Worm (Caenorhabditis elegans) whole organism, L1 larva: ENCODE results near the gene F23H12.7.

Experiments
- F16B12.6 ChIP-seq: fragments of 150-350 bp; optimal IDR thresholded peaks from 2 replicates; lab custom pipeline; 2014; ENCODE audit warnings: missing biosample characterization, missing genetic modification characterization
- aha-1 ChIP-seq: fragments of 150-350 bp; optimal IDR thresholded peaks from 2 replicates; lab custom pipeline; 2014; ENCODE audit warnings: missing biosample characterization, missing genetic modification characterization
- alr-1 ChIP-seq: fragments of 200-800 bp; sonication (Bioruptor generic); optimal IDR thresholded peaks from 2 replicates; lab custom pipeline; 2018; ENCODE audit warnings: borderline replicate concordance, mild to moderate bottlenecking, missing genetic modification characterization, missing compliant biosample characterization
- ama-1 ChIP-seq: fragments of 150-350 bp; optimal IDR thresholded peaks from 2 replicates; lab custom pipeline; 2014
- ceh-63 ChIP-seq: fragments of 200-800 bp; sonication (Bioruptor generic); optimal IDR thresholded peaks from 2 replicates; lab custom pipeline; 2018; ENCODE audit warnings: mild to moderate bottlenecking, missing genetic modification characterization, missing compliant biosample characterization
- ceh-8 ChIP-seq: fragments of 200-800 bp; sonication (Bioruptor generic); optimal IDR thresholded peaks from 2 replicates; lab custom pipeline; 2018; ENCODE audit warnings: mild to moderate bottlenecking, missing genetic modification characterization, moderate library complexity, missing compliant biosample characterization
- ces-1 ChIP-seq: fragments of 150-350 bp; optimal IDR thresholded peaks from 2 replicates; lab custom pipeline; 2014; ENCODE audit warnings: missing biosample characterization, missing genetic modification reagents, missing genetic modification characterization
- dpl-1 ChIP-seq, 3 experiments: fragments of 150-350 bp in 2 of 3; sonication (generic microtip) in 1 of 3; optimal IDR thresholded peaks; 2 replicates each; lab custom pipeline; 2014 to 2017; ENCODE audit warnings: missing biosample characterization in 3 of 3, missing genetic modification characterization in 3 of 3, missing genetic modification reagents in 3 of 3
- efl-3 ChIP-seq: fragments of 200-800 bp; sonication (Bioruptor generic); optimal IDR thresholded peaks from 2 replicates; lab custom pipeline; 2018; ENCODE audit warnings: mild to moderate bottlenecking, missing genetic modification characterization, missing compliant biosample characterization
- egl-27 ChIP-seq, 2 experiments: fragments of 150-350 bp in 1 of 2; sonication (generic microtip); optimal IDR thresholded peaks; 3 replicates each; lab custom pipeline; 2017 to 2018; ENCODE audit warnings: missing biosample characterization in 2 of 2, missing genetic modification characterization in 2 of 2, missing genetic modification reagents in 2 of 2
- elt-2 ChIP-seq: sonication (generic microtip); optimal IDR thresholded peaks from 2 replicates; lab custom pipeline; 2016; ENCODE audit warnings: missing genetic modification characterization, mild to moderate bottlenecking, inconsistent platforms, missing compliant biosample characterization, missing genetic modification reagents
- elt-3 ChIP-seq, 6 experiments: fragments of 150-350 bp in 1 of 6; sonication (generic microtip); optimal IDR thresholded peaks; 2 replicates each; lab custom pipeline; 2017 to 2018; ENCODE audit warnings: missing biosample characterization in 6 of 6, missing genetic modification characterization in 6 of 6, inconsistent platforms in 1 of 6
- grh-1 ChIP-seq: fragments of 200-800 bp; sonication (Bioruptor generic); IDR thresholded peaks from 2 replicates; pipeline ENCODE4 v1.3.6; 2022; ENCODE audit warnings: missing genetic modification reagents, missing genetic modification characterization, missing compliant biosample characterization
- hlh-17 ChIP-seq: fragments of 200-800 bp; sonication (Bioruptor generic); optimal IDR thresholded peaks from 2 replicates; lab custom pipeline; 2018; ENCODE audit warnings: missing genetic modification characterization, mild to moderate bottlenecking, missing compliant biosample characterization, moderate library complexity, borderline replicate concordance
- hlh-4 ChIP-seq: sonication (generic microtip); optimal IDR thresholded peaks from 2 replicates; lab custom pipeline; 2016; ENCODE audit warnings: mild to moderate bottlenecking, missing genetic modification characterization, missing compliant biosample characterization
- irx-1 ChIP-seq: sonication (generic microtip); optimal IDR thresholded peaks from 2 replicates; lab custom pipeline; 2016; ENCODE audit warnings: missing genetic modification characterization, missing compliant biosample characterization
- jun-1 ChIP-seq: fragments of 150-350 bp; optimal IDR thresholded peaks from 2 replicates; lab custom pipeline; 2014; ENCODE audit warnings: missing biosample characterization, missing genetic modification reagents, missing genetic modification characterization
- lin-13 ChIP-seq: fragments of 150-350 bp; optimal IDR thresholded peaks from 2 replicates; lab custom pipeline; 2014; ENCODE audit warnings: missing biosample characterization, missing genetic modification reagents, missing genetic modification characterization
- lin-15B ChIP-seq: fragments of 150-350 bp; sonication (generic microtip); optimal IDR thresholded peaks from 3 replicates; lab custom pipeline; 2014; ENCODE audit warnings: missing biosample characterization, missing genetic modification characterization
- lin-35 ChIP-seq, 2 experiments: fragments of 150-350 bp; optimal IDR thresholded peaks; 2 replicates each; lab custom pipeline; 2014; ENCODE audit warnings: missing biosample characterization in 2 of 2, missing genetic modification characterization in 2 of 2, missing genetic modification reagents in 2 of 2
- lin-39 ChIP-seq: fragments of 150-350 bp; optimal IDR thresholded peaks from 2 replicates; lab custom pipeline; 2014; ENCODE audit warnings: missing biosample characterization, missing genetic modification reagents, missing genetic modification characterization
- mdl-1 ChIP-seq, 2 experiments: fragments of 150-350 bp; optimal IDR thresholded peaks; 2 replicates each; lab custom pipeline; 2014 to 2017; ENCODE audit warnings: missing biosample characterization in 2 of 2, missing genetic modification characterization in 2 of 2, inconsistent platforms in 1 of 2
- mep-1 ChIP-seq: fragments of 150-350 bp; optimal IDR thresholded peaks from 2 replicates; lab custom pipeline; 2014; ENCODE audit warnings: missing biosample characterization, missing genetic modification characterization
- nhr-11 ChIP-seq: fragments of 150-350 bp; optimal IDR thresholded peaks from 2 replicates; lab custom pipeline; 2014; ENCODE audit warnings: missing biosample characterization, missing genetic modification characterization
- nhr-12 ChIP-seq: sonication (generic microtip); optimal IDR thresholded peaks from 2 replicates; lab custom pipeline; 2017; ENCODE audit warnings: missing biosample characterization, missing genetic modification characterization
- nhr-20 ChIP-seq: sonication (generic microtip); optimal IDR thresholded peaks from 2 replicates; lab custom pipeline; 2016; ENCODE audit warnings: mild to moderate bottlenecking, missing genetic modification characterization, missing compliant biosample characterization
- nhr-237 ChIP-seq: fragments of 150-350 bp; optimal IDR thresholded peaks from 2 replicates; lab custom pipeline; 2014; ENCODE audit warnings: missing biosample characterization, missing genetic modification characterization
- nhr-47 ChIP-seq: sonication (generic microtip); optimal IDR thresholded peaks from 2 replicates; lab custom pipeline; 2016; ENCODE audit warnings: mild to moderate bottlenecking, missing genetic modification characterization, moderate library complexity, missing compliant biosample characterization
- nhr-85 ChIP-seq: sonication (generic microtip); peaks from one replicate; lab custom pipeline; 2016; ENCODE audit warnings: missing genetic modification characterization, inconsistent platforms, missing compliant biosample characterization
- nhr-90 ChIP-seq: sonication (generic microtip); optimal IDR thresholded peaks from 2 replicates; lab custom pipeline; 2016; ENCODE audit warnings: mild to moderate bottlenecking, missing genetic modification characterization, missing compliant biosample characterization; ENCODE audit not compliant: poor library complexity
- pag-3 ChIP-seq: sonication (generic microtip); optimal IDR thresholded peaks from 2 replicates; lab custom pipeline; 2017; ENCODE audit warnings: missing genetic modification characterization, mild to moderate bottlenecking, missing compliant biosample characterization, antibody characterized with exemption, borderline replicate concordance; ENCODE audit not compliant: insufficient read depth
- pax-3 ChIP-seq: fragments of 200-800 bp; sonication (Bioruptor generic); optimal IDR thresholded peaks from 2 replicates; lab custom pipeline; 2018; ENCODE audit warnings: mild to moderate bottlenecking, missing genetic modification characterization, moderate library complexity, missing compliant biosample characterization
- snpc-4 ChIP-seq: fragments of 150-350 bp; optimal IDR thresholded peaks from 2 replicates; lab custom pipeline; 2014; ENCODE audit warnings: missing biosample characterization, missing genetic modification characterization
- snu-23 ChIP-seq: sonication (generic microtip); optimal IDR thresholded peaks from 2 replicates; lab custom pipeline; 2016; ENCODE audit warnings: missing genetic modification characterization, missing compliant biosample characterization
- sox-4 ChIP-seq: sonication (generic microtip); optimal IDR thresholded peaks from 2 replicates; lab custom pipeline; 2016; ENCODE audit warnings: missing genetic modification characterization, missing compliant biosample characterization
- swsn-7 ChIP-seq: sonication (generic microtip); optimal IDR thresholded peaks from 2 replicates; lab custom pipeline; 2016; ENCODE audit warnings: missing genetic modification characterization, missing compliant biosample characterization
- tbx-2 ChIP-seq: sonication (generic microtip); optimal IDR thresholded peaks from 2 replicates; lab custom pipeline; 2016; ENCODE audit warnings: missing genetic modification characterization, missing compliant biosample characterization
- tlp-1 ChIP-seq: fragments of 150-350 bp; optimal IDR thresholded peaks from 2 replicates; lab custom pipeline; 2014; ENCODE audit warnings: missing biosample characterization, missing genetic modification characterization
- unc-130 ChIP-seq: fragments of 150-350 bp; optimal IDR thresholded peaks from 2 replicates; lab custom pipeline; 2017; ENCODE audit warnings: missing biosample characterization, missing genetic modification characterization, inconsistent platforms
- unc-98 ChIP-seq: fragments of 200-800 bp; sonication (Bioruptor generic); IDR thresholded peaks from 2 replicates; pipeline ENCODE4 v1.3.6; 2022; ENCODE audit warnings: missing genetic modification characterization, missing compliant biosample characterization
- vab-15 ChIP-seq: sonication (generic microtip); optimal IDR thresholded peaks from 2 replicates; lab custom pipeline; 2017; ENCODE audit warnings: missing genotype, mild to moderate bottlenecking, missing genetic modification characterization, missing compliant biosample characterization
- zag-1 ChIP-seq: fragments of 150-350 bp; optimal IDR thresholded peaks from 2 replicates; lab custom pipeline; 2014; ENCODE audit warnings: missing biosample characterization, missing genetic modification characterization
- zip-4 ChIP-seq: fragments of 200-800 bp; sonication (Bioruptor generic); optimal IDR thresholded peaks from 2 replicates; lab custom pipeline; 2018; ENCODE audit warnings: mild to moderate bottlenecking, missing genetic modification characterization, moderate library complexity, missing compliant biosample characterization
- ztf-11 ChIP-seq, 2 experiments: sonication (generic microtip); optimal IDR thresholded peaks; 2 replicates each; lab custom pipeline; 2016 to 2017; ENCODE audit warnings: missing genetic modification characterization in 2 of 2, missing biosample characterization in 1 of 2, missing compliant biosample characterization in 1 of 2
- ztf-4 ChIP-seq: fragments of 150-350 bp; optimal IDR thresholded peaks from 2 replicates; lab custom pipeline; 2014; ENCODE audit warnings: missing biosample characterization, missing genetic modification characterization

Gene F23H12.7

ce11 chrV:12400677-12401236 lies 29.3 kb downstream of the F23H12.7 start, which contains the start of the genes K01D12.20 and miga-1 (continued):
- TF ChIP-seq vab-15 (no peak), lin-13 (GFP tag; lab: Kevin White, UChicago) (no peak), ceh-63 (GFP tag; lab: Kevin White, UChicago) (no peak), sox-4 (tag; lab: Kevin White, UChicago) (no peak), lin-39 (no peak), dpl-1 (GFP tag; optimal IDR thresholded peaks at IDR 0.05; lab: Kevin White, UChicago) (peak; percentile 37 to 55 (median 46)), mep-1 (peak; percentile 59), nhr-85 (no peak), elt-2 (tag; lab: Kevin White, UChicago) (peak; percentile 34), nhr-20 (peak; percentile 46), ces-1 (GFP tag; lab: Kevin White, UChicago) (no peak), ama-1 (lab: Kevin White, UChicago) (no peak), lin-35 (GFP tag; optimal IDR thresholded peaks at IDR 0.05; lab: Kevin White, UChicago) (peak; percentile 26 to 63), ztf-4 (tag; lab: Kevin White, UChicago) (no peak), nhr-47 (tag; lab: Kevin White, UChicago) (peak; percentile 56), aha-1 (tag; lab: Kevin White, UChicago) (no peak), tlp-1 (tag; lab: Kevin White, UChicago) (no peak), ztf-11 (tag; optimal IDR thresholded peaks at IDR 0.05; lab: Kevin White, UChicago) (no peak), ceh-8 (GFP tag; lab: Kevin White, UChicago) (no peak), jun-1 (tag; lab: Kevin White, UChicago) (no peak), irx-1 (tag; lab: Kevin White, UChicago) (no peak), unc-130 (tag; lab: Kevin White, UChicago) (no peak), lin-15B (peak; percentile 28), hlh-17 (GFP tag; lab: Kevin White, UChicago) (no peak), unc-98 (GFP tag; lab: Robert Waterston, UW) (no peak), nhr-12 (no peak), zag-1 (tag; lab: Kevin White, UChicago) (no peak), mdl-1 (tag; optimal IDR thresholded peaks at IDR 0.05; lab: Kevin White, UChicago) (no peak), pax-3 (tag; lab: Kevin White, UChicago) (no peak), tbx-2 (tag; lab: Kevin White, UChicago) (peak; percentile 31), grh-1 (GFP tag; lab: Robert Waterston, UW) (no peak), zip-4 (GFP tag; lab: Kevin White, UChicago) (no peak)

ce11 chrV:12401383-12401782 lies 29.9 kb downstream of the F23H12.7 start, which contains the start of gene K01D12.7:
Gene K01D12.7, minus strand, starts transcription at chrV:12401483.
- TF ChIP-seq snpc-4 (tag; lab: Kevin White, UChicago): no peak
- no peak for TF ChIP-seq vab-15
- TF ChIP-seq pax-3 (tag; lab: Kevin White, UChicago): no peak
- TF ChIP-seq elt-3 (tag; optimal IDR thresholded peaks at IDR 0.05; lab: Kevin White, UChicago): no peak
- TF ChIP-seq snu-23 (GFP tag; lab: Kevin White, UChicago): no peak
- no peak for TF ChIP-seq ceh-63 (GFP tag; lab: Kevin White, UChicago)
- no peak for TF ChIP-seq pag-3
- TF ChIP-seq alr-1 (tag; lab: Kevin White, UChicago): no peak
- no peak for TF ChIP-seq lin-39
- no peak for TF ChIP-seq sox-4 (tag; lab: Kevin White, UChicago)

ce11 chrV:12402355-12402754 lies 30.9 kb downstream of the F23H12.7 start, which contains the start of gene K01D12.8:
Gene K01D12.8, plus strand, starts transcription at chrV:12402655.
- TF ChIP-seq jun-1 (tag; lab: Kevin White, UChicago) (no peak), nhr-90 (no peak), irx-1 (tag; lab: Kevin White, UChicago) (no peak), nhr-237 (tag; lab: Kevin White, UChicago) (no peak), pax-3 (tag; lab: Kevin White, UChicago) (no peak), F16B12.6 (no peak), ztf-11 (tag; optimal IDR thresholded peaks at IDR 0.05; lab: Kevin White, UChicago) (no peak), grh-1 (GFP tag; lab: Robert Waterston, UW) (no peak), lin-39 (no peak), swsn-7 (no peak), zag-1 (tag; lab: Kevin White, UChicago) (no peak), hlh-4 (no peak), mdl-1 (tag; optimal IDR thresholded peaks at IDR 0.05; lab: Kevin White, UChicago) (no peak), nhr-11 (tag; lab: Kevin White, UChicago) (no peak), lin-35 (GFP tag; optimal IDR thresholded peaks at IDR 0.05; lab: Kevin White, UChicago) (no peak), egl-27 (tag; optimal IDR thresholded peaks at IDR 0.05; lab: Kevin White, UChicago) (no peak), nhr-20 (no peak), unc-98 (GFP tag; lab: Robert Waterston, UW) (no peak), efl-3 (GFP tag; lab: Kevin White, UChicago) (no peak)
